Worm (Caenorhabditis elegans): ENCODE measurements around the gene ZK470.2.

The ZK470.2 gene

ce11 chrX:4142648-4143259 lies 7.8 kb downstream of the ZK470.2 start (continued):
- no peak for TF ChIP-seq madf-6 (GFP tag; IDR thresholded peaks at IDR 0.05)
- no peak for TF ChIP-seq F37B4.10 (GFP tag; IDR thresholded peaks at IDR 0.05)
- TF ChIP-seq gei-17 (GFP tag; optimal IDR thresholded peaks at IDR 0.05): no peak
- no peak for TF ChIP-seq nhr-120 (GFP tag; IDR thresholded peaks at IDR 0.05)
- TF ChIP-seq let-607 (tag; optimal IDR thresholded peaks at IDR 0.05): peak in 1 of 2 experiments; percentile 34
- TF ChIP-seq ztf-26 (tag; optimal IDR thresholded peaks at IDR 0.05): no peak
- TF ChIP-seq K12H6.12 (tag; optimal IDR thresholded peaks at IDR 0.05): peak; percentile 14
- no peak for TF ChIP-seq snpc-4 (GFP tag; optimal IDR thresholded peaks at IDR 0.05)
- no peak for TF ChIP-seq snpc-4 (tag; optimal IDR thresholded peaks at IDR 0.05)
- TF ChIP-seq tlf-1 (GFP tag; optimal IDR thresholded peaks at IDR 0.05): no peak
- TF ChIP-seq lsl-1 (GFP tag; optimal IDR thresholded peaks at IDR 0.05): no peak
- no peak for TF ChIP-seq snpc-1.3 (tag; optimal IDR thresholded peaks at IDR 0.05; ENCODE audit: insufficient read depth)
- peak; percentile 13 for TF ChIP-seq unc-62 (GFP tag; optimal IDR thresholded peaks at IDR 0.05)
- TF ChIP-seq rpc-1 (optimal IDR thresholded peaks at IDR 0.05): no peak
- TF ChIP-seq rpc-1 (tag; optimal IDR thresholded peaks at IDR 0.05): no peak
- no peak for TF ChIP-seq mxl-1 (tag; optimal IDR thresholded peaks at IDR 0.05)
- TF ChIP-seq D2030.7 (GFP tag; IDR thresholded peaks at IDR 0.05): no peak
- TF ChIP-seq cebp-1 (GFP tag; IDR thresholded peaks at IDR 0.05): no peak
- no peak for TF ChIP-seq cebp-1 (tag; optimal IDR thresholded peaks at IDR 0.05)
- no peak for TF ChIP-seq rcor-1 (GFP tag; IDR thresholded peaks at IDR 0.05)
- TF ChIP-seq lin-54 (GFP tag; optimal IDR thresholded peaks at IDR 0.05): no peak
- TF ChIP-seq let-526 (GFP tag; IDR thresholded peaks at IDR 0.05): no peak
- TF ChIP-seq ama-1 (optimal IDR thresholded peaks at IDR 0.05): peak; percentile 19
- no peak for TF ChIP-seq ama-1 (GFP tag; optimal IDR thresholded peaks at IDR 0.05)
- TF ChIP-seq sptf-2 (GFP tag; optimal IDR thresholded peaks at IDR 0.05): no peak
- no peak for TF ChIP-seq zfh-2 (GFP tag; conservative IDR thresholded peaks at IDR 0.05)
- TF ChIP-seq ekl-4 (GFP tag; IDR thresholded peaks at IDR 0.05): peak; percentile 62
- no peak for TF ChIP-seq attf-6 (GFP tag; IDR thresholded peaks at IDR 0.05)
- TF ChIP-seq ceh-91 (GFP tag; IDR thresholded peaks at IDR 0.05): no peak
- no peak for TF ChIP-seq Y67H2A.10 (GFP tag; conservative IDR thresholded peaks at IDR 0.05)
- TF ChIP-seq nhr-80 (tag; optimal IDR thresholded peaks at IDR 0.05): peak; percentile 48
- TF ChIP-seq lin-35 (GFP tag; optimal IDR thresholded peaks at IDR 0.05): peak in 1 of 3 experiments; percentile 22
- TF ChIP-seq ZK185.1 (tag; optimal IDR thresholded peaks at IDR 0.05; ENCODE audit: poor library complexity, severe bottlenecking): peak; percentile 16
- no peak for TF ChIP-seq F57C9.4 (tag; optimal IDR thresholded peaks at IDR 0.05)
- no peak for TF ChIP-seq dpff-1 (tag; optimal IDR thresholded peaks at IDR 0.05)
- TF ChIP-seq tbp1 (GFP tag; optimal IDR thresholded peaks at IDR 0.05): no peak
- TF ChIP-seq ceh-27 (GFP tag; optimal IDR thresholded peaks at IDR 0.05): no peak
- no peak for TF ChIP-seq sea-2 (GFP tag; IDR thresholded peaks at IDR 0.05)
- no peak for TF ChIP-seq ceh-58 (GFP tag; IDR thresholded peaks at IDR 0.05)
- no peak for TF ChIP-seq C06A6.2 (GFP tag; conservative IDR thresholded peaks at IDR 0.05)
- TF ChIP-seq hmg-20 (GFP tag; IDR thresholded peaks at IDR 0.05): no peak
- TF ChIP-seq sdz-38 (tag; optimal IDR thresholded peaks at IDR 0.05): no peak

Measured in whole organism, young adult.